Worm (Caenorhabditis elegans) whole organism, L4 larva: ENCODE measurements around the gene let-711.

Experiments
- F26F4.8 ChIP-seq: fragments of 200-800 bp; sonication (Bioruptor generic); conservative IDR thresholded peaks from 2 replicates; pipeline ENCODE4 v1.3.6; 2022; ENCODE audit warnings: missing genetic modification characterization, missing compliant biosample characterization
- F37D6.2 ChIP-seq: sonication (generic microtip); optimal IDR thresholded peaks from 2 replicates; lab custom pipeline; 2016; ENCODE audit warnings: mild to moderate bottlenecking, missing genetic modification characterization, missing compliant biosample characterization
- F44E2.7 ChIP-seq: fragments of 200-800 bp; sonication (Bioruptor generic); IDR thresholded peaks from 2 replicates; pipeline ENCODE4 v2.1.2; 2022; ENCODE audit warnings: missing genetic modification characterization, missing compliant biosample characterization
- T20F7.1 ChIP-seq: fragments of 200-800 bp; sonication (Bioruptor generic); optimal IDR thresholded peaks from 2 replicates; lab custom pipeline; 2018; ENCODE audit warnings: mild to moderate bottlenecking, missing genetic modification characterization, missing compliant biosample characterization
- Y5F2A.4 ChIP-seq: fragments of 200-800 bp; sonication (Bioruptor generic); optimal IDR thresholded peaks from 2 replicates; lab custom pipeline; 2018; ENCODE audit warnings: mild to moderate bottlenecking, missing genetic modification characterization, missing compliant biosample characterization
- ZK337.2 ChIP-seq: fragments of 200-800 bp; sonication (Bioruptor generic); IDR thresholded peaks from 2 replicates; pipeline ENCODE4 v1.3.6; 2022; ENCODE audit warnings: missing genetic modification reagents, missing genetic modification characterization, missing compliant biosample characterization
- aha-1 ChIP-seq: fragments of 150-350 bp; peaks from one replicate; lab custom pipeline; 2014; ENCODE audit warnings: missing biosample characterization, missing genetic modification characterization
- ama-1 ChIP-seq: fragments of 150-350 bp; optimal IDR thresholded peaks from 2 replicates; lab custom pipeline; 2014; ENCODE audit warnings: inconsistent platforms, mixed read lengths
- ceh-28 ChIP-seq: fragments of 150-350 bp; optimal IDR thresholded peaks from 2 replicates; lab custom pipeline; 2014; ENCODE audit warnings: missing biosample characterization, missing genetic modification reagents, missing genetic modification characterization
- cey-2 ChIP-seq: sonication (generic microtip); optimal IDR thresholded peaks from 3 replicates; lab custom pipeline; 2017; ENCODE audit warnings: missing genetic modification characterization, mild to moderate bottlenecking, missing compliant biosample characterization, antibody characterized with exemption, borderline replicate concordance; ENCODE audit not compliant: insufficient read depth
- daf-19 ChIP-seq: fragments of 200-800 bp; sonication (Bioruptor generic); conservative IDR thresholded peaks from 2 replicates; pipeline ENCODE4 v1.3.6; 2022; ENCODE audit warnings: missing genetic modification characterization, missing compliant biosample characterization
- daf-8 ChIP-seq: fragments of 200-800 bp; sonication (Bioruptor generic); IDR thresholded peaks from 2 replicates; pipeline ENCODE4 v1.3.6; 2022; ENCODE audit warnings: missing genetic modification characterization, missing compliant biosample characterization
- dmd-6 ChIP-seq: fragments of 200-800 bp; sonication (Bioruptor generic); IDR thresholded peaks from 2 replicates; pipeline ENCODE4 v1.3.6; 2022; ENCODE audit warnings: missing genetic modification reagents, missing genetic modification characterization, missing compliant biosample characterization
- dmd-8 ChIP-seq: fragments of 200-800 bp; sonication (Bioruptor generic); IDR thresholded peaks from 2 replicates; pipeline ENCODE4 v1.3.6; 2022; ENCODE audit warnings: missing genetic modification characterization, missing compliant biosample characterization
- dmd-9 ChIP-seq: fragments of 200-800 bp; sonication (Bioruptor generic); IDR thresholded peaks from 2 replicates; pipeline ENCODE4 v1.3.6; 2022; ENCODE audit warnings: missing genetic modification reagents, missing genetic modification characterization, missing compliant biosample characterization
- dve-1 ChIP-seq: sonication (generic microtip); optimal IDR thresholded peaks from 2 replicates; lab custom pipeline; 2017; ENCODE audit warnings: antibody characterized with exemption, mild to moderate bottlenecking, missing genetic modification characterization, missing compliant biosample characterization; ENCODE audit not compliant: insufficient read depth
- egl-27 ChIP-seq: sonication (generic microtip); optimal IDR thresholded peaks from 3 replicates; lab custom pipeline; 2017; ENCODE audit warnings: missing biosample characterization, missing genetic modification reagents, missing genetic modification characterization
- hif-1 ChIP-seq, 2 experiments: sonication (generic microtip); optimal IDR thresholded peaks; 2 replicates each; lab custom pipeline; 2016 to 2017; ENCODE audit warnings: missing compliant biosample characterization in 2 of 2, missing genetic modification characterization in 2 of 2, missing genetic modification reagents in 2 of 2, missing genotype in 2 of 2, mild to moderate bottlenecking in 1 of 2
- hlh-30 ChIP-seq: sonication (generic microtip); optimal IDR thresholded peaks from 2 replicates; lab custom pipeline; 2017; ENCODE audit warnings: antibody characterized with exemption, mild to moderate bottlenecking, missing genetic modification characterization, missing compliant biosample characterization; ENCODE audit not compliant: insufficient read depth
- hmg-1.1 ChIP-seq: fragments of 200-800 bp; sonication (Bioruptor generic); IDR thresholded peaks from 2 replicates; pipeline ENCODE4 v1.3.6; 2022; ENCODE audit warnings: missing genetic modification reagents, missing genetic modification characterization, missing compliant biosample characterization
- jun-1 ChIP-seq: fragments of 150-350 bp; optimal IDR thresholded peaks from 2 replicates; lab custom pipeline; 2014; ENCODE audit warnings: missing biosample characterization, missing genetic modification reagents, missing genetic modification characterization
- lin-13 ChIP-seq: fragments of 150-350 bp; optimal IDR thresholded peaks from 2 replicates; lab custom pipeline; 2014; ENCODE audit warnings: missing biosample characterization, missing genetic modification reagents, missing genetic modification characterization
- lin-38 ChIP-seq: fragments of 200-800 bp; sonication (Bioruptor generic); IDR thresholded peaks from 2 replicates; pipeline ENCODE4 v1.3.6; 2022; ENCODE audit warnings: missing genetic modification reagents, missing genetic modification characterization, missing compliant biosample characterization
- lsy-2 ChIP-seq, 2 experiments: fragments of 150-350 bp in 1 of 2; sonication (generic microtip) in 1 of 2; optimal IDR thresholded peaks; 2 replicates each; lab custom pipeline; 2014 to 2017; ENCODE audit warnings: missing biosample characterization in 2 of 2, missing genetic modification characterization in 2 of 2
- madf-9 ChIP-seq: fragments of 200-800 bp; sonication (Bioruptor generic); conservative IDR thresholded peaks from 2 replicates; pipeline ENCODE4 v1.3.6; 2022; ENCODE audit warnings: missing genetic modification reagents, missing genetic modification characterization, missing compliant biosample characterization
- mep-1 ChIP-seq: fragments of 150-350 bp; sonication (generic microtip); optimal IDR thresholded peaks from 3 replicates; lab custom pipeline; 2014; ENCODE audit warnings: missing biosample characterization, missing genetic modification characterization
- mes-2 ChIP-seq: sonication (generic microtip); optimal IDR thresholded peaks from 2 replicates; lab custom pipeline; 2016; ENCODE audit warnings: missing genotype, mild to moderate bottlenecking, missing genetic modification characterization, missing compliant biosample characterization; ENCODE audit not compliant: poor library complexity, severe bottlenecking
- mxl-2 ChIP-seq: fragments of 200-800 bp; sonication (Bioruptor generic); conservative IDR thresholded peaks from 2 replicates; pipeline ENCODE4 v1.3.6; 2022; ENCODE audit warnings: missing genetic modification reagents, missing genetic modification characterization, missing compliant biosample characterization
- nhr-11 ChIP-seq: fragments of 150-350 bp; optimal IDR thresholded peaks from 2 replicates; lab custom pipeline; 2014; ENCODE audit warnings: missing biosample characterization, missing genetic modification characterization
- nhr-25 ChIP-seq: sonication (generic microtip); optimal IDR thresholded peaks from 2 replicates; lab custom pipeline; 2017; ENCODE audit warnings: missing genetic modification characterization, mild to moderate bottlenecking, missing compliant biosample characterization, antibody characterized with exemption, moderate library complexity, borderline replicate concordance; ENCODE audit not compliant: insufficient read depth
- nhr-76 ChIP-seq: fragments of 150-350 bp; optimal IDR thresholded peaks from 2 replicates; lab custom pipeline; 2014; ENCODE audit warnings: missing biosample characterization, missing genetic modification characterization
- pha-4 ChIP-seq, 2 experiments: fragments of 150-350 bp in 1 of 2; fragments of 200-800 bp in 1 of 2; sonication (Bioruptor generic) in 1 of 2; IDR thresholded peaks in 1 of 2; optimal IDR thresholded peaks in 1 of 2; 2 replicates each; pipeline versions ENCODE4 v1.3.6 to Lab custom; 2014 to 2022; ENCODE audit warnings: missing genetic modification characterization in 2 of 2, missing genetic modification reagents in 2 of 2, missing biosample characterization in 1 of 2, missing compliant biosample characterization in 1 of 2
- rbr-2 ChIP-seq: sonication (generic microtip); optimal IDR thresholded peaks from 2 replicates; lab custom pipeline; 2016; ENCODE audit warnings: missing genotype, missing genetic modification characterization, missing compliant biosample characterization
- saeg-2 ChIP-seq: fragments of 200-800 bp; sonication (Bioruptor generic); IDR thresholded peaks from 2 replicates; pipeline ENCODE4 v1.3.6; 2022; ENCODE audit warnings: missing genetic modification reagents, missing genetic modification characterization, missing compliant biosample characterization
- set-16 ChIP-seq: fragments of 200-800 bp; sonication (Bioruptor generic); IDR thresholded peaks from 2 replicates; pipeline ENCODE4 v1.3.6; 2022; ENCODE audit warnings: missing genetic modification reagents, missing genetic modification characterization, missing compliant biosample characterization
- snpc-1.2 ChIP-seq: fragments of 200-800 bp; sonication (Bioruptor generic); IDR thresholded peaks from 2 replicates; pipeline ENCODE4 v1.3.6; 2022; ENCODE audit warnings: missing genetic modification reagents, missing genetic modification characterization, missing compliant biosample characterization
- snpc-4 ChIP-seq: fragments of 150-350 bp; optimal IDR thresholded peaks from 2 replicates; lab custom pipeline; 2014; ENCODE audit warnings: missing biosample characterization, missing genetic modification characterization
- spr-1 ChIP-seq: sonication (generic microtip); optimal IDR thresholded peaks from 2 replicates; lab custom pipeline; 2016; ENCODE audit warnings: mild to moderate bottlenecking, missing genetic modification characterization, missing compliant biosample characterization
- unc-39 ChIP-seq: sonication (generic microtip); optimal IDR thresholded peaks from 2 replicates; lab custom pipeline; 2017; ENCODE audit warnings: missing biosample characterization, missing genetic modification characterization
- zfp-3 ChIP-seq: fragments of 200-800 bp; sonication (Bioruptor generic); conservative IDR thresholded peaks from 2 replicates; pipeline ENCODE4 v1.3.6; 2022; ENCODE audit warnings: missing genetic modification reagents, missing genetic modification characterization, missing compliant biosample characterization
- zip-11 ChIP-seq: fragments of 200-800 bp; sonication (Bioruptor generic); IDR thresholded peaks from 2 replicates; pipeline ENCODE4 v1.3.6; 2022; ENCODE audit warnings: missing genetic modification characterization, missing compliant biosample characterization
- zip-2 ChIP-seq: fragments of 150-350 bp; optimal IDR thresholded peaks from 2 replicates; lab custom pipeline; 2014; ENCODE audit warnings: missing biosample characterization, missing genetic modification characterization

let-711 gene

DNA sequence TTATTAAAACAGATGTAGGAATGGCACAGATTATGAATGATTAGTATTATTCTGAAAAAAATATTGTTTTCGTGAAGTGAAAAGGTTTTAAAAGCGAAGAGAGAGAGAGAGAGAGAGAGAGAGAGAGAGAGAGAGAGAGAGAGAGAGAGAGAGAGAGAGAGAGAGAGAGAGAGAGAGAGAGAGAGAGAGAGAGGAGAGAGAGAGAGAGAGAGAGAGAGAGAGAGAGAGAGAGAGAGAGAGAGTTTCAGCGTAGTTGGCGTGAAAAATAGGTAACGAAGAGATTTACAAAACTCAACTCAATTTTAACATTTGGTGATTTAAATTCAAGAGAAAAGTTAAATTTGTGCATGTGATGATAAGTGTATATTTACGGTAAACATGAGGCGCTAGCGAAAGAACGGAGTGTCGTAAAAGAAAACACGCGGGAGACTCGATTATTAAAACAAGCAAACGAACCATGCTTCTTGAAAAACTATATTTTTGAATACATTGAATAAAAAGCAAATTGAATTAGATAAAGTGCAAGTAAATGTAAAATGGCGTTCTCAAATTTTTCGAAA lies 21.6 kb downstream of the let-711 start, which contains the start of gene panl-2 (continued):
- no peak for TF ChIP-seq cey-2 (tag; lab: Kevin White, UChicago)
- TF ChIP-seq hlh-30 (tag; lab: Kevin White, UChicago): peak; percentile 91
- peak; percentile 94 for TF ChIP-seq T20F7.1 (GFP tag; lab: Kevin White, UChicago)
- peak; percentile 24 for TF ChIP-seq mep-1 (tag; lab: Kevin White, UChicago)
- TF ChIP-seq hif-1 (tag; optimal IDR thresholded peaks at IDR 0.05; lab: Kevin White, UChicago): no peak
- TF ChIP-seq rbr-2 (tag; lab: Kevin White, UChicago): no peak
- TF ChIP-seq lsy-2 (tag; optimal IDR thresholded peaks at IDR 0.05; lab: Kevin White, UChicago): peak in 1 of 2 experiments; percentile 88
- TF ChIP-seq hmg-1.1 (GFP tag; lab: Robert Waterston, UW): 0 out of 2 replicates have a peak, but pooled peaks have one; percentile 9
- no peak for TF ChIP-seq daf-19 (GFP tag; lab: Robert Waterston, UW)
- no peak for TF ChIP-seq nhr-76 (tag; lab: Kevin White, UChicago)
- TF ChIP-seq lin-38 (GFP tag; lab: Robert Waterston, UW): 0 out of 2 replicates have a peak, but pooled peaks have one; percentile 7
- no peak for TF ChIP-seq zip-2

ce11 chrIII:6968655-6969054 lies 22.1 kb downstream of the let-711 start:
- TF ChIP-seq unc-39 (tag; lab: Kevin White, UChicago) (no peak), hmg-1.1 (GFP tag; lab: Robert Waterston, UW) (no peak), snpc-4 (tag; lab: Kevin White, UChicago) (no peak), nhr-25 (no peak), daf-19 (GFP tag; lab: Robert Waterston, UW) (no peak), jun-1 (tag; lab: Kevin White, UChicago) (no peak), F37D6.2 (tag; lab: Kevin White, UChicago) (no peak)

ce11 chrIII:6969090-6969489 lies 22.6 kb downstream of the let-711 start, which contains the start of gene F31E3.12:
TSS of gene F31E3.12 (plus strand) at chrIII:6969390.
- TF ChIP-seq aha-1 (tag; lab: Kevin White, UChicago) (peak; percentile 7), daf-8 (GFP tag; lab: Robert Waterston, UW) (no peak), saeg-2 (no peak), F26F4.8 (GFP tag; lab: Robert Waterston, UW) (no peak), lin-13 (no peak)

ce11 chrIII:6969781-6970342 lies 23.3 kb downstream of the let-711 start:
- TF ChIP-seq egl-27 (tag; lab: Kevin White, UChicago) (no peak), lin-38 (GFP tag; lab: Robert Waterston, UW) (peak; percentile 70), spr-1 (tag; lab: Kevin White, UChicago) (no peak), mxl-2 (no peak), nhr-11 (tag; lab: Kevin White, UChicago) (no peak), set-16 (GFP tag; lab: Robert Waterston, UW) (no peak), ama-1 (no peak), F44E2.7 (no peak), ceh-28 (no peak), madf-9 (GFP tag; lab: Robert Waterston, UW) (no peak), hlh-30 (tag; lab: Kevin White, UChicago) (no peak), snpc-4 (tag; lab: Kevin White, UChicago) (no peak), dmd-8 (no peak), dmd-6 (GFP tag; lab: Robert Waterston, UW) (no peak), Y5F2A.4 (GFP tag; lab: Kevin White, UChicago) (peak; percentile 44), zfp-3 (GFP tag; lab: Robert Waterston, UW) (peak; percentile 34; the same call in 1 of the 2 replicates), rbr-2 (tag; lab: Kevin White, UChicago) (no peak), T20F7.1 (GFP tag; lab: Kevin White, UChicago) (peak; percentile 32), pha-4 (GFP tag; IDR thresholded peaks at IDR 0.05; lab: Robert Waterston, UW) (peak; percentile 59; the same call in 1 of the 2 replicates), pha-4 (tag; optimal IDR thresholded peaks at IDR 0.05; lab: Kevin White, UChicago) (no peak), mes-2 (tag; lab: Kevin White, UChicago) (peak; percentile 37), dve-1 (tag; lab: Kevin White, UChicago) (no peak), snpc-1.2 (GFP tag; lab: Robert Waterston, UW) (peak; percentile 76), dmd-9 (no peak), saeg-2 (no peak), ZK337.2 (GFP tag; lab: Robert Waterston, UW) (no peak), hmg-1.1 (GFP tag; lab: Robert Waterston, UW) (no peak), zip-11 (GFP tag; lab: Robert Waterston, UW) (no peak)
